Worm (Caenorhabditis elegans) whole organism, L4 larva: ENCODE results near the gene clec-167.

Source experiments
- F10B5.3 ChIP-seq: sonication (generic microtip); optimal IDR thresholded peaks from 2 replicates; lab custom pipeline; 2016; ENCODE audit warnings: mild to moderate bottlenecking, missing genetic modification characterization, missing compliant biosample characterization
- R02D3.7 ChIP-seq: fragments of 150-350 bp; sonication (generic microtip); optimal IDR thresholded peaks from 3 replicates; lab custom pipeline; 2014; ENCODE audit warnings: missing biosample characterization, missing genetic modification characterization
- T20F7.1 ChIP-seq: fragments of 200-800 bp; sonication (Bioruptor generic); optimal IDR thresholded peaks from 2 replicates; lab custom pipeline; 2018; ENCODE audit warnings: mild to moderate bottlenecking, missing genetic modification characterization, missing compliant biosample characterization
- Y48G9A.11 ChIP-seq: fragments of 200-800 bp; sonication (Bioruptor generic); IDR thresholded peaks from 2 replicates; pipeline ENCODE4 v1.3.6; 2022; ENCODE audit warnings: missing genetic modification reagents, missing genetic modification characterization, missing compliant biosample characterization
- ZK337.2 ChIP-seq: fragments of 200-800 bp; sonication (Bioruptor generic); IDR thresholded peaks from 2 replicates; pipeline ENCODE4 v1.3.6; 2022; ENCODE audit warnings: missing genetic modification reagents, missing genetic modification characterization, missing compliant biosample characterization
- aha-1 ChIP-seq: fragments of 150-350 bp; peaks from one replicate; lab custom pipeline; 2014; ENCODE audit warnings: missing biosample characterization, missing genetic modification characterization
- ama-1 ChIP-seq: fragments of 150-350 bp; optimal IDR thresholded peaks from 2 replicates; lab custom pipeline; 2014; ENCODE audit warnings: inconsistent platforms, mixed read lengths
- arid-1 ChIP-seq: fragments of 200-800 bp; sonication (Bioruptor generic); conservative IDR thresholded peaks from 2 replicates; pipeline ENCODE4 v1.3.6; 2022; ENCODE audit warnings: missing genetic modification reagents, missing genetic modification characterization, missing compliant biosample characterization
- ceh-20 ChIP-seq: fragments of 200-800 bp; sonication (Bioruptor generic); IDR thresholded peaks from 2 replicates; pipeline ENCODE4 v1.3.6; 2022; ENCODE audit warnings: missing genetic modification reagents, missing genetic modification characterization, missing compliant biosample characterization
- ceh-28 ChIP-seq: fragments of 150-350 bp; optimal IDR thresholded peaks from 2 replicates; lab custom pipeline; 2014; ENCODE audit warnings: missing biosample characterization, missing genetic modification reagents, missing genetic modification characterization
- ceh-62 ChIP-seq: sonication (generic microtip); optimal IDR thresholded peaks from 2 replicates; lab custom pipeline; 2017; ENCODE audit warnings: missing biosample characterization, missing genetic modification characterization
- cey-2 ChIP-seq: sonication (generic microtip); optimal IDR thresholded peaks from 3 replicates; lab custom pipeline; 2017; ENCODE audit warnings: missing genetic modification characterization, mild to moderate bottlenecking, missing compliant biosample characterization, antibody characterized with exemption, borderline replicate concordance; ENCODE audit not compliant: insufficient read depth
- ctbp-1 ChIP-seq: fragments of 200-800 bp; sonication (Bioruptor generic); IDR thresholded peaks from 2 replicates; pipeline ENCODE4 v1.3.6; 2022; ENCODE audit warnings: missing genetic modification reagents, missing genetic modification characterization, missing compliant biosample characterization
- daf-12 ChIP-seq: fragments of 150-350 bp; optimal IDR thresholded peaks from 2 replicates; lab custom pipeline; 2014; ENCODE audit warnings: missing biosample characterization, missing genetic modification reagents, missing genetic modification characterization
- dmd-8 ChIP-seq: fragments of 200-800 bp; sonication (Bioruptor generic); IDR thresholded peaks from 2 replicates; pipeline ENCODE4 v1.3.6; 2022; ENCODE audit warnings: missing genetic modification characterization, missing compliant biosample characterization
- dmd-9 ChIP-seq: fragments of 200-800 bp; sonication (Bioruptor generic); IDR thresholded peaks from 2 replicates; pipeline ENCODE4 v1.3.6; 2022; ENCODE audit warnings: missing genetic modification reagents, missing genetic modification characterization, missing compliant biosample characterization
- egl-43 ChIP-seq: fragments of 200-800 bp; sonication (Bioruptor generic); IDR thresholded peaks from 2 replicates; pipeline ENCODE4 v1.3.6; 2022; ENCODE audit warnings: missing genetic modification reagents, missing genetic modification characterization, missing compliant biosample characterization
- jun-1 ChIP-seq: fragments of 150-350 bp; optimal IDR thresholded peaks from 2 replicates; lab custom pipeline; 2014; ENCODE audit warnings: missing biosample characterization, missing genetic modification reagents, missing genetic modification characterization
- lin-13 ChIP-seq: fragments of 150-350 bp; optimal IDR thresholded peaks from 2 replicates; lab custom pipeline; 2014; ENCODE audit warnings: missing biosample characterization, missing genetic modification reagents, missing genetic modification characterization
- lin-15B ChIP-seq: fragments of 150-350 bp; sonication (generic microtip); optimal IDR thresholded peaks from 3 replicates; lab custom pipeline; 2014; ENCODE audit warnings: missing biosample characterization, missing genetic modification characterization
- lin-29 ChIP-seq: fragments of 200-800 bp; sonication (Bioruptor generic); IDR thresholded peaks from 2 replicates; pipeline ENCODE4 v1.3.6; 2022; ENCODE audit warnings: missing genetic modification reagents, missing genetic modification characterization, missing compliant biosample characterization
- lir-3 ChIP-seq: sonication (generic microtip); optimal IDR thresholded peaks from 2 replicates; lab custom pipeline; 2016; ENCODE audit warnings: mild to moderate bottlenecking, missing genetic modification characterization, missing compliant biosample characterization
- lsy-2 ChIP-seq, 2 experiments: fragments of 150-350 bp in 1 of 2; sonication (generic microtip) in 1 of 2; optimal IDR thresholded peaks; 2 replicates each; lab custom pipeline; 2014 to 2017; ENCODE audit warnings: missing biosample characterization in 2 of 2, missing genetic modification characterization in 2 of 2
- madf-5 ChIP-seq, 2 experiments: fragments of 200-800 bp; sonication (Bioruptor generic); IDR thresholded peaks; 2 replicates each; pipeline ENCODE4 v1.3.6; 2022; ENCODE audit warnings: missing compliant biosample characterization in 2 of 2, missing genetic modification characterization in 2 of 2
- mep-1 ChIP-seq: fragments of 150-350 bp; sonication (generic microtip); optimal IDR thresholded peaks from 3 replicates; lab custom pipeline; 2014; ENCODE audit warnings: missing biosample characterization, missing genetic modification characterization
- nhr-111 ChIP-seq: fragments of 200-800 bp; sonication (Bioruptor generic); optimal IDR thresholded peaks from 2 replicates; lab custom pipeline; 2018; ENCODE audit warnings: mild to moderate bottlenecking, missing genetic modification characterization, missing compliant biosample characterization
- nhr-42 ChIP-seq: fragments of 200-800 bp; sonication (Bioruptor generic); IDR thresholded peaks from 2 replicates; pipeline ENCODE4 v1.3.6; 2022; ENCODE audit warnings: missing genetic modification characterization, missing compliant biosample characterization
- nhr-77 ChIP-seq: fragments of 150-350 bp; optimal IDR thresholded peaks from 2 replicates; lab custom pipeline; 2014; ENCODE audit warnings: missing biosample characterization, missing genetic modification characterization
- pha-4 ChIP-seq, 2 experiments: fragments of 150-350 bp in 1 of 2; fragments of 200-800 bp in 1 of 2; sonication (Bioruptor generic) in 1 of 2; IDR thresholded peaks in 1 of 2; optimal IDR thresholded peaks in 1 of 2; 2 replicates each; pipeline versions ENCODE4 v1.3.6 to Lab custom; 2014 to 2022; ENCODE audit warnings: missing genetic modification characterization in 2 of 2, missing genetic modification reagents in 2 of 2, missing biosample characterization in 1 of 2, missing compliant biosample characterization in 1 of 2
- php-3 ChIP-seq: fragments of 200-800 bp; sonication (Bioruptor generic); IDR thresholded peaks from 2 replicates; pipeline ENCODE4 v1.3.6; 2022; ENCODE audit warnings: missing genetic modification reagents, missing genetic modification characterization, missing compliant biosample characterization
- rbr-2 ChIP-seq: sonication (generic microtip); optimal IDR thresholded peaks from 2 replicates; lab custom pipeline; 2016; ENCODE audit warnings: missing genotype, missing genetic modification characterization, missing compliant biosample characterization
- set-16 ChIP-seq: fragments of 200-800 bp; sonication (Bioruptor generic); IDR thresholded peaks from 2 replicates; pipeline ENCODE4 v1.3.6; 2022; ENCODE audit warnings: missing genetic modification reagents, missing genetic modification characterization, missing compliant biosample characterization
- snpc-1.2 ChIP-seq: fragments of 200-800 bp; sonication (Bioruptor generic); IDR thresholded peaks from 2 replicates; pipeline ENCODE4 v1.3.6; 2022; ENCODE audit warnings: missing genetic modification reagents, missing genetic modification characterization, missing compliant biosample characterization
- unc-62 ChIP-seq, 3 experiments: fragments of 150-350 bp in 1 of 3; sonication (generic microtip); optimal IDR thresholded peaks in 2 of 3; peaks in 1 of 3; 1 replicate in 1 of 3; 2 replicates in 2 of 3; lab custom pipeline; 2014 to 2017; ENCODE audit warnings: missing biosample characterization in 3 of 3, missing genetic modification characterization in 3 of 3, missing genetic modification reagents in 3 of 3, missing genotype in 1 of 3
- zfp-2 ChIP-seq: sonication (generic microtip); optimal IDR thresholded peaks from 2 replicates; lab custom pipeline; 2016; ENCODE audit warnings: mild to moderate bottlenecking, missing genetic modification characterization, missing compliant biosample characterization
- zfp-3 ChIP-seq: fragments of 200-800 bp; sonication (Bioruptor generic); conservative IDR thresholded peaks from 2 replicates; pipeline ENCODE4 v1.3.6; 2022; ENCODE audit warnings: missing genetic modification reagents, missing genetic modification characterization, missing compliant biosample characterization
- zip-11 ChIP-seq: fragments of 200-800 bp; sonication (Bioruptor generic); IDR thresholded peaks from 2 replicates; pipeline ENCODE4 v1.3.6; 2022; ENCODE audit warnings: missing genetic modification characterization, missing compliant biosample characterization

clec-167 gene

ce11 chrIV:1238147-1238546 lies 17.4 kb downstream of the clec-167 start:
- no peak for TF ChIP-seq ceh-62 (tag; lab: Kevin White, UChicago)
- TF ChIP-seq unc-62 (GFP tag; optimal IDR thresholded peaks at IDR 0.05 in 1 of 2; lab: Kevin White, UChicago): peak in 1 of 2 experiments; percentile 87
- TF ChIP-seq unc-62 (tag; optimal IDR thresholded peaks at IDR 0.05; lab: Kevin White, UChicago): no peak
- no peak for TF ChIP-seq ceh-20 (GFP tag; lab: Robert Waterston, UW)
- peak; percentile 87 for TF ChIP-seq aha-1 (tag; lab: Kevin White, UChicago)
- TF ChIP-seq lir-3 (tag; lab: Kevin White, UChicago): no peak
- TF ChIP-seq php-3 (GFP tag; lab: Robert Waterston, UW): no peak

- TF ChIP-seq nhr-77 (tag; lab: Kevin White, UChicago) (no peak), ceh-28 (tag; lab: Kevin White, UChicago) (peak; percentile 77)
These were observed 19.7 kb downstream of the clec-167 start for ce11 chrIV:1235785-1236184.

DNA sequence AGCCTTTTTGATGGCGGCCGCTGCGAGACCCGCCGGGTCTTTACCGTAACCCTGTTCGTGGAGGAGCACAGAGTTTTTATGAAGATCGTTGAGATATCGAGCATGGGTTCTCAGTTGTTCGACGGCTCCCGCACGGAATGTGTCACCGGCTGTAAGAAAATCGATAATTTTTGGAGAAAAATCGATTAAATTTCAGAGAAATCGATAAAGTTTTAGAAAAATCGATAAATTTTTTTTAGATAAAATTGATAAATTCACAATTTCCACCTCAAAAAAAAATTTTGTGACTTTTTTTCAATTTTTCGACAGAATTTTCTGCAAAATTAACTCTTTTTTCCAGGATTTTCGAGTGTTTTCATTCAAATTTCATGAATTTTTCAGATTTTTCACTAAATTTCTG lies 20.8 kb downstream of the clec-167 start:
- TF ChIP-seq ceh-28 (tag; lab: Kevin White, UChicago) (peak; percentile 73), T20F7.1 (no peak), Y48G9A.11 (no peak)

DNA sequence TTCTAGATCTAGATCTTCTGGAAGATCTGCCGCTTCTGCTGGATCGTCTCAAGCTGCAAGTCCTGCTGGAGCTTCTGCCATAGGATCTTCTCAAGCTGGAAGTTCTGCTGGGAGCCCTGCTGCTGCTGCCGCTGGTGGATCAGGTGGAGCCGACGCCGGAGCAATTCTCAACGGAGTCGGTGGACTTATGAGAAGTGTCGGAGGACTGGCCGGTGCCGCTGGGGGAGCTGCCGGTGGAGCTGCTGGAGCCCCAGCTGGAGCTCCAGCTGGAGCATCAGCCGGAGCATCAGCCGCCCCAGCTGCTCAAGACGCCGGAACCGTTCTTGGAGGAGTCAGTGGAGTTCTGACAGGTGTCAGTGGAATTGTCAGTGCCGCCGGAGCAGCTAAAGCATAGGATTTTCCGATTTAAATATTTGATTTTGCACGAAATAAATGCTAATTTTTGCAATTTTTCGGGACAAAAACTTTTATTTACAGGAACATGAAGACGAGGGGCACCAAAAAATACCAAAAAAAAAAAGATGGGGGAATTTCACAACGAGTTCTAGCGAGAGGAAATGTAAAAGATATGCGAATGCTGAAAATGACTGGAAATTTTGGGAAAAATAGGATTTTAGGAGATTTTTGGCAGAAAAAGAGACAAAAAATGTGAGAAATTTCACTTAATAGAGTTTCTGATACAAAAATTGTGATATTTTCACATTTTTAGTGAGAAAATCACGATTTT lies 22.9 kb downstream of the clec-167 start:
- TF ChIP-seq nhr-42 (GFP tag; lab: Robert Waterston, UW): no peak
- no peak for TF ChIP-seq zip-11 (GFP tag; lab: Robert Waterston, UW)
- TF ChIP-seq lin-15B (tag; lab: Kevin White, UChicago): no peak
- no peak for TF ChIP-seq lsy-2 (tag; optimal IDR thresholded peaks at IDR 0.05; lab: Kevin White, UChicago)
- no peak for TF ChIP-seq ZK337.2
- no peak for TF ChIP-seq ceh-62 (tag; lab: Kevin White, UChicago)
- no peak for TF ChIP-seq ctbp-1 (GFP tag; lab: Robert Waterston, UW)
- TF ChIP-seq madf-5 (GFP tag; IDR thresholded peaks at IDR 0.05; lab: Robert Waterston, UW): 0 out of 4 replicates have a peak, but pooled peaks of 1 of the 2 experiments have one; percentile 35
- no peak for TF ChIP-seq dmd-9 (GFP tag; lab: Robert Waterston, UW)
- no peak for TF ChIP-seq cey-2
- TF ChIP-seq dmd-8 (GFP tag; lab: Robert Waterston, UW): no peak
- TF ChIP-seq daf-12 (tag; lab: Kevin White, UChicago): no peak
- TF ChIP-seq zfp-2 (tag; lab: Kevin White, UChicago): no peak
- TF ChIP-seq egl-43: peak; percentile 63
- no peak for TF ChIP-seq lin-29 (GFP tag; lab: Robert Waterston, UW)
- TF ChIP-seq aha-1 (tag; lab: Kevin White, UChicago): peak; percentile 90
- TF ChIP-seq R02D3.7 (tag; lab: Kevin White, UChicago): no peak
- TF ChIP-seq F10B5.3 (tag; lab: Kevin White, UChicago): no peak
- no peak for TF ChIP-seq zfp-3
- TF ChIP-seq ama-1: no peak
- TF ChIP-seq pha-4 (GFP tag; IDR thresholded peaks at IDR 0.05; lab: Robert Waterston, UW): peak; percentile 69; the same call in 1 of the 2 replicates
- TF ChIP-seq pha-4 (tag; optimal IDR thresholded peaks at IDR 0.05; lab: Kevin White, UChicago): no peak
- no peak for TF ChIP-seq arid-1 (GFP tag; lab: Robert Waterston, UW)
- no peak for TF ChIP-seq mep-1 (tag; lab: Kevin White, UChicago)
- no peak for TF ChIP-seq jun-1 (tag; lab: Kevin White, UChicago)
- TF ChIP-seq unc-62 (GFP tag; optimal IDR thresholded peaks at IDR 0.05 in 1 of 2; lab: Kevin White, UChicago): no peak
- no peak for TF ChIP-seq unc-62 (tag; optimal IDR thresholded peaks at IDR 0.05; lab: Kevin White, UChicago)
- 0 out of 2 replicates have a peak, but pooled peaks have one; percentile 40 for TF ChIP-seq snpc-1.2
- no peak for TF ChIP-seq lin-13
- TF ChIP-seq set-16: peak; percentile 99
- TF ChIP-seq rbr-2 (tag; lab: Kevin White, UChicago): no peak
- TF ChIP-seq nhr-111 (GFP tag; lab: Kevin White, UChicago): no peak
- TF ChIP-seq, all 104 proteins: peak for 6
